Worm (Caenorhabditis elegans) whole organism, L3 larva: ENCODE measurements around the gene Y44A6D.1.

Experiments used
- R02D3.7 ChIP-seq: fragments of 150-350 bp; optimal IDR thresholded peaks from 2 replicates; lab custom pipeline; 2014; ENCODE audit warnings: missing biosample characterization, missing genetic modification characterization
- ZK546.5 ChIP-seq: sonication (generic microtip); optimal IDR thresholded peaks from 2 replicates; lab custom pipeline; 2017; ENCODE audit warnings: missing biosample characterization, missing genetic modification characterization
- ama-1 ChIP-seq: fragments of 150-350 bp; optimal IDR thresholded peaks from 2 replicates; lab custom pipeline; 2018
- ceh-16 ChIP-seq: sonication (generic microtip); optimal IDR thresholded peaks from 2 replicates; lab custom pipeline; 2017; ENCODE audit warnings: missing biosample characterization, missing genetic modification characterization
- ceh-28 ChIP-seq: fragments of 150-350 bp; optimal IDR thresholded peaks from 2 replicates; lab custom pipeline; 2014; ENCODE audit warnings: missing biosample characterization, missing genetic modification reagents, missing genetic modification characterization
- egl-5 ChIP-seq: fragments of 150-350 bp; optimal IDR thresholded peaks from 2 replicates; lab custom pipeline; 2017; ENCODE audit warnings: missing biosample characterization, missing genetic modification reagents, missing genetic modification characterization, inconsistent platforms
- elt-1 ChIP-seq: fragments of 150-350 bp; optimal IDR thresholded peaks from 2 replicates; lab custom pipeline; 2014; ENCODE audit warnings: missing biosample characterization, missing genetic modification characterization
- elt-2 ChIP-seq: sonication (generic microtip); optimal IDR thresholded peaks from 2 replicates; lab custom pipeline; 2016; ENCODE audit warnings: missing genetic modification reagents, mild to moderate bottlenecking, missing genetic modification characterization, missing compliant biosample characterization
- fos-1 ChIP-seq: fragments of 150-350 bp; optimal IDR thresholded peaks from 2 replicates; lab custom pipeline; 2014; ENCODE audit warnings: missing biosample characterization, missing genetic modification characterization
- hmg-11 ChIP-seq: sonication (generic microtip); optimal IDR thresholded peaks from 2 replicates; lab custom pipeline; 2016; ENCODE audit warnings: missing genetic modification characterization, missing compliant biosample characterization
- jun-1 ChIP-seq: fragments of 150-350 bp; optimal IDR thresholded peaks from 2 replicates; lab custom pipeline; 2014; ENCODE audit warnings: missing biosample characterization, missing genetic modification reagents, missing genetic modification characterization
- lin-15B ChIP-seq: fragments of 150-350 bp; optimal IDR thresholded peaks from 2 replicates; lab custom pipeline; 2014; ENCODE audit warnings: missing biosample characterization, missing genetic modification characterization
- lin-39 ChIP-seq: fragments of 150-350 bp; optimal IDR thresholded peaks from 2 replicates; lab custom pipeline; 2018; ENCODE audit warnings: missing biosample characterization, missing genetic modification reagents, missing genetic modification characterization
- lsy-12 ChIP-seq: sonication (generic microtip); optimal IDR thresholded peaks from 2 replicates; lab custom pipeline; 2016; ENCODE audit warnings: mild to moderate bottlenecking, missing genetic modification characterization, missing compliant biosample characterization
- mdl-1 ChIP-seq: fragments of 150-350 bp; optimal IDR thresholded peaks from 2 replicates; lab custom pipeline; 2014; ENCODE audit warnings: missing biosample characterization, missing genetic modification characterization
- mml-1 ChIP-seq: fragments of 150-350 bp; sonication (generic microtip); optimal IDR thresholded peaks from 3 replicates; lab custom pipeline; 2014; ENCODE audit warnings: missing biosample characterization, missing genetic modification characterization
- nfya-1 ChIP-seq: sonication (generic microtip); optimal IDR thresholded peaks from 2 replicates; lab custom pipeline; 2017; ENCODE audit warnings: missing genetic modification characterization, mild to moderate bottlenecking, missing compliant biosample characterization, antibody characterized with exemption, moderate library complexity; ENCODE audit not compliant: insufficient read depth
- nhr-12 ChIP-seq: fragments of 150-350 bp; optimal IDR thresholded peaks from 2 replicates; lab custom pipeline; 2014; ENCODE audit warnings: missing biosample characterization, missing genetic modification characterization
- nhr-23 ChIP-seq: fragments of 150-350 bp; optimal IDR thresholded peaks from 2 replicates; lab custom pipeline; 2014; ENCODE audit warnings: missing biosample characterization, missing genetic modification reagents, missing genetic modification characterization
- nhr-25 ChIP-seq: sonication (generic microtip); optimal IDR thresholded peaks from 2 replicates; lab custom pipeline; 2017; ENCODE audit warnings: missing biosample characterization, missing genetic modification characterization
- nhr-28 ChIP-seq: fragments of 150-350 bp; optimal IDR thresholded peaks from 2 replicates; lab custom pipeline; 2014; ENCODE audit warnings: missing biosample characterization, missing genetic modification characterization
- nhr-67 ChIP-seq: fragments of 150-350 bp; optimal IDR thresholded peaks from 2 replicates; lab custom pipeline; 2014; ENCODE audit warnings: missing biosample characterization, missing genetic modification characterization
- nhr-76 ChIP-seq: fragments of 150-350 bp; sonication (generic microtip); optimal IDR thresholded peaks from 5 replicates; lab custom pipeline; 2014; ENCODE audit warnings: missing biosample characterization, missing genetic modification characterization
- nhr-77 ChIP-seq: fragments of 150-350 bp; optimal IDR thresholded peaks from 2 replicates; lab custom pipeline; 2014; ENCODE audit warnings: missing biosample characterization, missing genetic modification characterization
- pqm-1 ChIP-seq: fragments of 150-350 bp; optimal IDR thresholded peaks from 2 replicates; lab custom pipeline; 2017; ENCODE audit warnings: missing biosample characterization, missing genetic modification characterization, inconsistent platforms
- snpc-4 ChIP-seq: fragments of 150-350 bp; optimal IDR thresholded peaks from 2 replicates; lab custom pipeline; 2014; ENCODE audit warnings: missing biosample characterization, missing genetic modification characterization
- tbx-2 ChIP-seq: sonication (generic microtip); optimal IDR thresholded peaks from 2 replicates; lab custom pipeline; 2016; ENCODE audit warnings: mild to moderate bottlenecking, missing genetic modification characterization, missing compliant biosample characterization
- unc-39 ChIP-seq: sonication (generic microtip); optimal IDR thresholded peaks from 4 replicates; lab custom pipeline; 2017; ENCODE audit warnings: missing biosample characterization, missing genetic modification characterization
- unc-62 ChIP-seq: fragments of 150-350 bp; sonication (generic microtip); optimal IDR thresholded peaks from 4 replicates; lab custom pipeline; 2014; ENCODE audit warnings: missing biosample characterization, missing genetic modification reagents, missing genetic modification characterization
- ztf-11 ChIP-seq: fragments of 150-350 bp; optimal IDR thresholded peaks from 2 replicates; lab custom pipeline; 2014; ENCODE audit warnings: missing biosample characterization, missing genetic modification characterization
- ztf-4 ChIP-seq: fragments of 150-350 bp; optimal IDR thresholded peaks from 2 replicates; lab custom pipeline; 2014; ENCODE audit warnings: missing biosample characterization, missing genetic modification characterization

The Y44A6D.1 gene

ce11 chrV:20776761-20777160 lies 13.1 kb downstream of the Y44A6D.1 start:
- peak; percentile 15 for TF ChIP-seq mdl-1
- TF ChIP-seq elt-1 (tag; lab: Kevin White, UChicago): peak; percentile 1
- no peak for TF ChIP-seq egl-5 (tag; lab: Kevin White, UChicago)
- TF ChIP-seq ama-1: peak; percentile 92
- TF ChIP-seq nhr-25 (tag; lab: Kevin White, UChicago): no peak
- no peak for TF ChIP-seq ztf-11 (tag; lab: Kevin White, UChicago)
- TF ChIP-seq lin-39 (tag; lab: Kevin White, UChicago): peak; percentile 71
- peak; percentile 59 for TF ChIP-seq snpc-4
- no peak for TF ChIP-seq nhr-67 (tag; lab: Kevin White, UChicago)
- peak; percentile 80 for TF ChIP-seq jun-1 (tag; lab: Kevin White, UChicago)
- peak; percentile 26 for TF ChIP-seq lin-15B
- TF ChIP-seq lsy-12 (tag; lab: Kevin White, UChicago): no peak
- peak; percentile 17 for TF ChIP-seq ceh-28 (tag; lab: Kevin White, UChicago)
- peak; percentile 46 for TF ChIP-seq elt-2 (tag; lab: Kevin White, UChicago)
- no peak for TF ChIP-seq nhr-23 (tag; lab: Kevin White, UChicago)
- peak; percentile 75 for TF ChIP-seq nfya-1 (tag; lab: Kevin White, UChicago)
- no peak for TF ChIP-seq mml-1 (tag; lab: Kevin White, UChicago)
- peak; percentile 37 for TF ChIP-seq hmg-11 (tag; lab: Kevin White, UChicago)
- no peak for TF ChIP-seq nhr-28 (tag; lab: Kevin White, UChicago)
- peak; percentile 7 for TF ChIP-seq pqm-1

ce11 chrV:20775269-20775668 lies 14.6 kb downstream of the Y44A6D.1 start, which contains the start of gene F38A6.4:
TSS of gene F38A6.4 (minus strand) at chrV:20775369.
- TF ChIP-seq ztf-11 (tag; lab: Kevin White, UChicago): no peak
- peak; percentile 14 for TF ChIP-seq nhr-25 (tag; lab: Kevin White, UChicago)

ce11 chrV:20773647-20774046 lies 16.2 kb downstream of the Y44A6D.1 start, which contains the start of gene F38A6.5:
TSS of gene F38A6.5 (minus strand) at chrV:20773747.
- TF ChIP-seq ceh-28 (tag; lab: Kevin White, UChicago) (peak; percentile 2), R02D3.7 (no peak)

- no peak for TF ChIP-seq ceh-16 (tag; lab: Kevin White, UChicago)
- TF ChIP-seq ztf-4 (tag; lab: Kevin White, UChicago): no peak
- no peak for TF ChIP-seq nhr-25 (tag; lab: Kevin White, UChicago)
- no peak for TF ChIP-seq snpc-4
- no peak for TF ChIP-seq mdl-1
- no peak for TF ChIP-seq ZK546.5 (tag; lab: Kevin White, UChicago)
- TF ChIP-seq R02D3.7: no peak
- peak; percentile 2 for TF ChIP-seq nhr-23 (tag; lab: Kevin White, UChicago)
- no peak for TF ChIP-seq fos-1 (tag; lab: Kevin White, UChicago)
- peak; percentile 24 for TF ChIP-seq unc-62 (GFP tag; lab: Kevin White, UChicago)
- TF ChIP-seq jun-1 (tag; lab: Kevin White, UChicago): no peak
- no peak for TF ChIP-seq nhr-12
- no peak for TF ChIP-seq mml-1 (tag; lab: Kevin White, UChicago)
Observed at ce11 chrV:20771702-20772101, 18.1 kb downstream of the Y44A6D.1 start.

- TF ChIP-seq pqm-1 (peak; percentile 37), elt-2 (tag; lab: Kevin White, UChicago) (peak; percentile 71), jun-1 (tag; lab: Kevin White, UChicago) (no peak)
Observed at ce11 chrV:20770846-20771245, 19.0 kb downstream of the Y44A6D.1 start.

- TF ChIP-seq nhr-76: no peak
- TF ChIP-seq nhr-77 (tag; lab: Kevin White, UChicago): no peak
Observed at ce11 chrV:20770061-20770460, 19.8 kb downstream of the Y44A6D.1 start, which contains the start of gene elp-1. TSS of gene elp-1 (minus strand) at chrV:20770161.

DNA sequence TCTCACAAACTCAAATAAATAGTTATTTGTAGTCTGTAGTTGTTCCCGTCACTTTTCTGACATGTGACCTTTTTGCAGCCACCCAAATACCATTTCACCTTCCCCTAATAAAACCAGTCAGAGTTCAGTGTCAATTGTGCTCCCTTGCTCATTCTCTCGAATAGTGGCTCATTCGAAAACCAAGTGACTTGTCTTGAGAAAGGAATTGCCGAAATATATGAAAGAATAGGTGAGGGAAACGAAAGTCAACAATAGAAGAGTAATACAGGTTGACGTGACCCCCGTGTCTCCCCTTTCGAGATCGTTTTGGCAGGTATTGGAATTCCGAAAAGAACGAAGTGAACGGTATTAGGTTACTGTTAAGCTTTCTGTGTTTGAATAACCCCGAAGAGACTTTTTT lies 26.6 kb downstream of the Y44A6D.1 start:
- TF ChIP-seq unc-39: no peak
- TF ChIP-seq tbx-2 (tag; lab: Kevin White, UChicago): no peak
- no peak for TF ChIP-seq fos-1 (tag; lab: Kevin White, UChicago)
- no peak for TF ChIP-seq lin-15B
